Worm (Caenorhabditis elegans) whole organism, late embryonic: ENCODE results near the gene trpp-11.

Source experiments
- C08G9.2 ChIP-seq: sonication (generic microtip); optimal IDR thresholded peaks from 2 replicates; lab custom pipeline; 2016; ENCODE audit warnings: mild to moderate bottlenecking, missing genetic modification characterization, moderate library complexity, missing compliant biosample characterization
- T23F11.4 ChIP-seq: fragments of 200-800 bp; sonication (Bioruptor generic); optimal IDR thresholded peaks from 2 replicates; lab custom pipeline; 2018; ENCODE audit warnings: mild to moderate bottlenecking, missing genetic modification characterization, missing compliant biosample characterization
- ceh-18 ChIP-seq: sonication (generic microtip); optimal IDR thresholded peaks from 2 replicates; lab custom pipeline; 2016; ENCODE audit warnings: missing genetic modification characterization, missing compliant biosample characterization
- ceh-19 ChIP-seq: fragments of 200-800 bp; sonication (Bioruptor generic); optimal IDR thresholded peaks from 2 replicates; lab custom pipeline; 2018; ENCODE audit warnings: mild to moderate bottlenecking, missing genetic modification characterization, missing compliant biosample characterization
- ceh-22 ChIP-seq: sonication (generic microtip); optimal IDR thresholded peaks from 2 replicates; lab custom pipeline; 2017; ENCODE audit warnings: missing biosample characterization, missing genetic modification characterization
- ceh-34 ChIP-seq: sonication (generic microtip); optimal IDR thresholded peaks from 2 replicates; lab custom pipeline; 2016; ENCODE audit warnings: mild to moderate bottlenecking, missing genetic modification characterization, missing compliant biosample characterization
- ceh-6 ChIP-seq: fragments of 200-800 bp; sonication (Bioruptor generic); optimal IDR thresholded peaks from 2 replicates; lab custom pipeline; 2018; ENCODE audit warnings: mild to moderate bottlenecking, missing genetic modification characterization, missing compliant biosample characterization
- ets-4 ChIP-seq: sonication (generic microtip); optimal IDR thresholded peaks from 2 replicates; lab custom pipeline; 2016; ENCODE audit warnings: missing genetic modification characterization, missing compliant biosample characterization
- gmeb-2 ChIP-seq: sonication (generic microtip); optimal IDR thresholded peaks from 2 replicates; lab custom pipeline; 2016; ENCODE audit warnings: missing genetic modification characterization, inconsistent platforms, missing compliant biosample characterization
- hlh-13 ChIP-seq: fragments of 200-800 bp; sonication (Bioruptor generic); optimal IDR thresholded peaks from 2 replicates; lab custom pipeline; 2018; ENCODE audit warnings: mild to moderate bottlenecking, missing genetic modification characterization, missing compliant biosample characterization
- lim-6 ChIP-seq: sonication (generic microtip); optimal IDR thresholded peaks from 2 replicates; lab custom pipeline; 2016; ENCODE audit warnings: missing genetic modification characterization, missing compliant biosample characterization
- nfya-1 ChIP-seq: sonication (generic microtip); optimal IDR thresholded peaks from 2 replicates; lab custom pipeline; 2017; ENCODE audit warnings: missing genetic modification characterization, mild to moderate bottlenecking, missing compliant biosample characterization, antibody characterized with exemption, moderate library complexity
- npax-4 ChIP-seq: sonication (generic microtip); optimal IDR thresholded peaks from 2 replicates; lab custom pipeline; 2016; ENCODE audit warnings: missing genetic modification characterization, missing compliant biosample characterization
- pag-3 ChIP-seq: sonication (generic microtip); optimal IDR thresholded peaks from 2 replicates; lab custom pipeline; 2016; ENCODE audit warnings: missing compliant biosample characterization, missing genetic modification characterization, borderline replicate concordance
- pax-1 ChIP-seq: fragments of 150-350 bp; optimal IDR thresholded peaks from 2 replicates; lab custom pipeline; 2014; ENCODE audit warnings: missing biosample characterization, missing genetic modification characterization
- pha-2 ChIP-seq: sonication (generic microtip); optimal IDR thresholded peaks from 2 replicates; lab custom pipeline; 2017; ENCODE audit warnings: mild to moderate bottlenecking, missing genetic modification characterization, missing compliant biosample characterization
- pha-4 ChIP-seq: fragments of 150-350 bp; optimal IDR thresholded peaks from 2 replicates; lab custom pipeline; 2018; ENCODE audit warnings: missing biosample characterization, missing genetic modification reagents, missing genetic modification characterization
- pqm-1 ChIP-seq: sonication (generic microtip); optimal IDR thresholded peaks from 2 replicates; lab custom pipeline; 2016; ENCODE audit warnings: missing genetic modification characterization, missing compliant biosample characterization
- sox-4 ChIP-seq: sonication (generic microtip); optimal IDR thresholded peaks from 2 replicates; lab custom pipeline; 2017; ENCODE audit warnings: mild to moderate bottlenecking, missing genetic modification characterization, inconsistent platforms, missing compliant biosample characterization
- syd-9 ChIP-seq: sonication (generic microtip); optimal IDR thresholded peaks from 2 replicates; lab custom pipeline; 2016; ENCODE audit warnings: mild to moderate bottlenecking, missing genetic modification characterization, moderate library complexity, missing compliant biosample characterization
- unc-3 ChIP-seq, 2 experiments: fragments of 200-800 bp in 1 of 2; sonication (Bioruptor generic) in 1 of 2; sonication (generic microtip) in 1 of 2; conservative IDR thresholded peaks in 1 of 2; optimal IDR thresholded peaks in 1 of 2; 2 replicates each; pipeline versions ENCODE4 v1.3.6 to Lab custom; 2016 to 2022; ENCODE audit warnings: missing compliant biosample characterization in 2 of 2, missing genetic modification characterization in 2 of 2, missing genetic modification reagents in 1 of 2
- unc-42 ChIP-seq: sonication (generic microtip); optimal IDR thresholded peaks from 2 replicates; lab custom pipeline; 2016; ENCODE audit warnings: missing genotype, missing genetic modification characterization, missing compliant biosample characterization
- unc-86 ChIP-seq: sonication (generic microtip); optimal IDR thresholded peaks from 2 replicates; lab custom pipeline; 2016; ENCODE audit warnings: missing genetic modification characterization, missing compliant biosample characterization
- ztf-16 ChIP-seq: sonication (generic microtip); optimal IDR thresholded peaks from 2 replicates; lab custom pipeline; 2017; ENCODE audit warnings: missing genetic modification characterization, missing compliant biosample characterization

trpp-11 gene

DNA sequence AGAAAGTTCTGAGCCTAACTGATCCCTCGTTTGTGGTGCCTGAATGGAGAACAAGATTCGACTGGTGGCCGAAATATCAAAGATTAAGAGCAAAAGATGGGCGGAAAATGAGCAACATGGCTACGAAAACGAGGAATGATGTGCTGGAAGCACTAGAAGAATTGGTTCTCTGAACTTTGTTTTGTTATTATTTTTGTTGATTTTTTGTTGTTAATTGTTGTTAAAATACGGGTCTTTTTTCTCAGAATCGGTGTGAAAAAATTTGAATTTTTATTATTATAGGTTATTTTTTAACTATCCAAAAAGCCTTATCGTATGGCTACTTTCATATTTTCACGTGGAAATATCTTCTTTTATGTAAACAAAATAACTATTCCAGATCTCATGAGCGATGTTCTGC is 61.3 kb downstream of the trpp-11 start, which contains the start of gene K02F3.12:
K02F3.12 (plus strand) TSS at position 301 of the 400 bp plus-strand sequence.
- TF ChIP-seq nfya-1 (tag; lab: Kevin White, UChicago) (no peak), ceh-22 (tag; lab: Kevin White, UChicago) (no peak), ceh-19 (GFP tag; lab: Kevin White, UChicago) (no peak), unc-42 (tag; lab: Kevin White, UChicago) (no peak), pqm-1 (tag; lab: Kevin White, UChicago) (no peak), ceh-34 (no peak), C08G9.2 (tag; lab: Kevin White, UChicago) (no peak), unc-86 (tag; lab: Kevin White, UChicago) (no peak), pag-3 (tag; lab: Kevin White, UChicago) (no peak), npax-4 (tag; lab: Kevin White, UChicago) (no peak), lim-6 (tag; lab: Kevin White, UChicago) (no peak), pha-4 (tag; lab: Kevin White, UChicago) (no peak), syd-9 (tag; lab: Kevin White, UChicago) (no peak), ceh-6 (GFP tag; lab: Kevin White, UChicago) (no peak), ceh-18 (no peak), pax-1 (tag; lab: Kevin White, UChicago) (no peak)

DNA sequence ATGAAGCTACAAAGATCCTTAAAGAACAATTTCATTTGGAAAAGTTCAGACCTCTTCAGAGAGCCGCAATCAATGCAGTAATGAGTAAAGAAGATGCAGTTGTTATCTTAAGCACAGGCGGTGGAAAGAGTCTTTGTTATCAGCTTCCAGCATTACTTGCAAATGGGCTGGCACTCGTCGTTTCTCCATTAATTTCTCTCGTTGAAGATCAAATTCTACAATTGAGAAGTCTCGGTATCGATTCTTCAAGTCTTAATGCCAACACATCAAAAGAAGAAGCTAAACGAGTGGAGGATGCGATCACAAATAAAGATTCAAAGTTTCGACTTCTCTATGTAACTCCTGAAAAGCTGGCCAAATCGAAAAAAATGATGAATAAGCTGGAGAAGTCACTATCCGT is 62.0 kb downstream of the trpp-11 start:
- TF ChIP-seq ztf-16 (tag; lab: Kevin White, UChicago): no peak
- TF ChIP-seq pha-2: no peak
- TF ChIP-seq ets-4: no peak
- TF ChIP-seq gmeb-2 (tag; lab: Kevin White, UChicago): no peak
- no peak for TF ChIP-seq unc-3 (GFP tag; conservative IDR thresholded peaks at IDR 0.05; lab: Robert Waterston, UW)
- TF ChIP-seq unc-3 (tag; optimal IDR thresholded peaks at IDR 0.05; lab: Kevin White, UChicago): no peak
- no peak for TF ChIP-seq T23F11.4 (GFP tag; lab: Kevin White, UChicago)
- TF ChIP-seq hlh-13 (GFP tag; lab: Kevin White, UChicago): no peak
- TF ChIP-seq sox-4 (tag; lab: Kevin White, UChicago): no peak
